Worm (Caenorhabditis elegans) whole organism, early embryonic: ENCODE results near the gene C08G9.1.

ENCODE experiments used
- aly-1 ChIP-seq: sonication (generic microtip); optimal IDR thresholded peaks from 2 replicates; lab custom pipeline; 2016; ENCODE audit warnings: missing genetic modification characterization, missing compliant biosample characterization
- ama-1 ChIP-seq: fragments of 150-350 bp; optimal IDR thresholded peaks from 2 replicates; lab custom pipeline; 2014
- ceh-13 ChIP-seq: fragments of 200-800 bp; sonication (Bioruptor generic); optimal IDR thresholded peaks from 2 replicates; lab custom pipeline; 2018; ENCODE audit warnings: mild to moderate bottlenecking, missing genetic modification characterization, missing compliant biosample characterization
- ceh-36 ChIP-seq: sonication (generic microtip); optimal IDR thresholded peaks from 2 replicates; lab custom pipeline; 2016; ENCODE audit warnings: missing genetic modification characterization, inconsistent platforms, missing compliant biosample characterization
- ets-7 ChIP-seq: sonication (generic microtip); optimal IDR thresholded peaks from 2 replicates; lab custom pipeline; 2016; ENCODE audit warnings: missing genotype, missing genetic modification characterization, missing compliant biosample characterization
- flt-1 ChIP-seq: fragments of 200-800 bp; sonication (Bioruptor generic); IDR thresholded peaks from 2 replicates; pipeline ENCODE4 v1.3.6; 2022; ENCODE audit warnings: missing genetic modification characterization, missing compliant biosample characterization
- hmg-4 ChIP-seq: fragments of 200-800 bp; sonication (Bioruptor generic); optimal IDR thresholded peaks from 2 replicates; lab custom pipeline; 2018; ENCODE audit warnings: mild to moderate bottlenecking, missing genetic modification characterization, missing compliant biosample characterization
- scrt-1 ChIP-seq: fragments of 200-800 bp; sonication (Bioruptor generic); IDR thresholded peaks from 2 replicates; pipeline ENCODE4 v1.3.6; 2022; ENCODE audit warnings: missing genetic modification characterization, missing compliant biosample characterization
- tbx-37 ChIP-seq: fragments of 200-800 bp; sonication (Bioruptor generic); conservative IDR thresholded peaks from 2 replicates; pipeline ENCODE4 v1.3.6; 2022; ENCODE audit warnings: missing genetic modification reagents, missing genetic modification characterization, missing compliant biosample characterization
- tra-4 ChIP-seq: sonication (generic microtip); optimal IDR thresholded peaks from 2 replicates; lab custom pipeline; 2017; ENCODE audit warnings: missing genetic modification characterization, missing compliant biosample characterization

DNA sequence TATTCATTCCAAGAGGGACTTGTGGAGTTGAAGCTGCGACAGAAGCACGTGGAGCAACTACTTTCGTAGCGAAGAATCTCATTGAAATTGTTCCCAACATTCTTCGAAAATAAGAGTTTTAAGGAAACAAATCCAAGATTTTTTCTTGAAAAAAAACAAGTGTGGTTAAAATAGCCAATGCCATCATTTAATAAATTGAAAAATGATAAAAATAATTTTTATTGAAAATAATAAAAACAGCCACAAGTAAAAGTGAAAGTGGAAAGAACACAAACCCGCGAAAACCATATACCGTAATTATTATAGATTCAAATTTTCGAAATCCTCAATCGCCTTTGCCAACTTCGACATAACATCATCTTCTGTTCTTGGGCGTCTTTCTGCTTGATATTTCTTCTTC, 12.4 kb upstream of the C08G9.1 start, which contains the start of gene hmg-5:
- TF ChIP-seq ceh-36 (tag; lab: Kevin White, UChicago) (no peak), scrt-1 (GFP tag; lab: Robert Waterston, UW) (no peak), tbx-37 (GFP tag; lab: Robert Waterston, UW) (no peak), ceh-13 (GFP tag; lab: Kevin White, UChicago) (no peak), ets-7 (tag; lab: Kevin White, UChicago) (no peak), ama-1 (lab: Kevin White, UChicago) (no peak), flt-1 (GFP tag; lab: Robert Waterston, UW) (no peak), aly-1 (no peak), hmg-4 (GFP tag; lab: Kevin White, UChicago) (no peak), tra-4 (tag; lab: Kevin White, UChicago) (no peak)
